Worm (Caenorhabditis elegans): Measurements from ENCODE around the gene iff-1.

Gene iff-1

DNA sequence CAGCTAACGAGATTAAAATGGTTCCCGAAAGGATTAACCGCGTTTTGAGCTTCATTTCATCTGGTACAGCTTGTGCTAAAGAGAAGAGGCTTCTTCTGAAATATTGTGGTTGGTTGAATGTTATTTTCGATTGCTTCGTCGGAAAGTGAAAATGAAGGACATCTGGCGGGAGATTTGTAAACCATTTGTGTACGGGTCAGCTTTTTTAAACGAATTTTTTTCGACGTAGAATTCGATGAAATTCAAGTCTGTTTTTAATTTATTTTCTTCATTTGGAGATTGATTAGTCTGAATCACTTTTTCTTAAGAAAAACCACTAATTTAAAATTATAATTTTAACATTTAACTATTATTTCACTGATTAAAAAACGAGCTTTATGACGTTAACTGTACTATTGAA, 33.3 kb upstream of the iff-1 start, which contains the start of gene sqv-3:
TSS of gene sqv-3 (minus strand) at position 101 of the 400 bp plus-strand sequence.
- TF ChIP-seq lsy-12 (tag; optimal IDR thresholded peaks at IDR 0.05) (no peak), mdl-1 (tag; optimal IDR thresholded peaks at IDR 0.05) (no peak), ama-1 (optimal IDR thresholded peaks at IDR 0.05) (no peak), nhr-25 (tag; optimal IDR thresholded peaks at IDR 0.05) (no peak), ceh-28 (tag; optimal IDR thresholded peaks at IDR 0.05) (no peak), nhr-12 (tag; optimal IDR thresholded peaks at IDR 0.05) (no peak), nhr-23 (tag; optimal IDR thresholded peaks at IDR 0.05) (no peak), aly-2 (tag; optimal IDR thresholded peaks at IDR 0.05) (no peak), snpc-4 (tag; optimal IDR thresholded peaks at IDR 0.05) (no peak), jun-1 (tag; optimal IDR thresholded peaks at IDR 0.05) (no peak), unc-62 (GFP tag; optimal IDR thresholded peaks at IDR 0.05) (no peak), zag-1 (tag; optimal IDR thresholded peaks at IDR 0.05) (no peak), tbx-2 (tag; optimal IDR thresholded peaks at IDR 0.05) (no peak)

DNA sequence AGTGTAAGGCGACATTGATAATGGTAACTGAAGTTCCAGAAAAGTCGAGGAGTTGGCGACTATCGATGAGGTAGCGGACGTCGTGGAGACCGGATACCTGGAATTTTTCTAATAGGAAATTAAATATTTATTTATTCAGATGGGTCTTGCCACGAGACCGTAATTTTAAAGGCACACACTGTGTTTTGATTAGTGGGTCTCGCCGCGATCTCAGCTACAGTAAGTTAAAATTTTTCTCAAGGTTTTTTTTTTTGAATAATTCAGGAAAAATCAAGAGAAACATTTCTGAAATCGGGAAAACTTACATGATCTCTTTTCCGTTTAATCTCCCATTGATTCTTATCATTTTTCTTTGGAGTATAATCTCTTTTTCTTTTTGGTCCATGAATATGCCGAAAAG, 32.1 kb upstream of the iff-1 start:
- no peak for TF ChIP-seq fos-1 (tag; optimal IDR thresholded peaks at IDR 0.05)
- TF ChIP-seq daf-12 (tag; optimal IDR thresholded peaks at IDR 0.05): no peak
- TF ChIP-seq ceh-16 (tag; optimal IDR thresholded peaks at IDR 0.05): no peak
- no peak for TF ChIP-seq unc-62 (GFP tag; optimal IDR thresholded peaks at IDR 0.05)
- TF ChIP-seq nfya-1 (tag; optimal IDR thresholded peaks at IDR 0.05; ENCODE audit: insufficient read depth): no peak
- no peak for TF ChIP-seq fkh-10 (GFP tag; optimal IDR thresholded peaks at IDR 0.05)
- no peak for TF ChIP-seq nhr-23 (tag; optimal IDR thresholded peaks at IDR 0.05)
- TF ChIP-seq nhr-28 (tag; optimal IDR thresholded peaks at IDR 0.05): no peak
- no peak for TF ChIP-seq aly-2 (tag; optimal IDR thresholded peaks at IDR 0.05)
- TF ChIP-seq elt-2 (tag; optimal IDR thresholded peaks at IDR 0.05): no peak
- no peak for TF ChIP-seq elt-3 (tag; optimal IDR thresholded peaks at IDR 0.05)

DNA sequence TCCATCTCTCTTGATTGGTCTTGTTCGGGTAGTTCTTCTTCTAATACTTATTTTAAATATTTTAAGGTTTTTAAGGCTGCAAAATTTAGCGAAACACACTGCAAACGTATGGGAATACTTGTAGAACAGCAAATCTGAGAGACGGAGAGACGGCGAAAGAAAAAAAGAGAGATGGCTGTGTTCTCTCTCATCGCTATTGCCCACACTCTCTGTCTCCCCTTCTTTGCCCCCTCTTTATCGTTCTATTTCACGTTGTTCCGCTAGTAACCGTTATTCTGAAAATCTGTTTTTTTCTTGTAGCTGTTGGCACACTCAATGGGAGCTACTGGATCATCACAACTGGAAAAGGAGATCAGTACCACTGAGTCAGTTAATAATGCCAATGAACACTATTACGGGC, 29.3 kb upstream of the iff-1 start, which contains the start of gene usp-46:
TSS of gene usp-46 (plus strand) at position 301 of the 400 bp plus-strand sequence.
- TF ChIP-seq hmg-11 (tag; optimal IDR thresholded peaks at IDR 0.05): peak; percentile 43
- peak; percentile 10 for TF ChIP-seq lin-39 (tag; optimal IDR thresholded peaks at IDR 0.05)
- peak; percentile 20 for TF ChIP-seq elt-2 (tag; optimal IDR thresholded peaks at IDR 0.05)
- TF ChIP-seq ztf-4 (tag; optimal IDR thresholded peaks at IDR 0.05): no peak
- TF ChIP-seq nfya-1 (tag; optimal IDR thresholded peaks at IDR 0.05; ENCODE audit: insufficient read depth): peak; percentile 29

DNA sequence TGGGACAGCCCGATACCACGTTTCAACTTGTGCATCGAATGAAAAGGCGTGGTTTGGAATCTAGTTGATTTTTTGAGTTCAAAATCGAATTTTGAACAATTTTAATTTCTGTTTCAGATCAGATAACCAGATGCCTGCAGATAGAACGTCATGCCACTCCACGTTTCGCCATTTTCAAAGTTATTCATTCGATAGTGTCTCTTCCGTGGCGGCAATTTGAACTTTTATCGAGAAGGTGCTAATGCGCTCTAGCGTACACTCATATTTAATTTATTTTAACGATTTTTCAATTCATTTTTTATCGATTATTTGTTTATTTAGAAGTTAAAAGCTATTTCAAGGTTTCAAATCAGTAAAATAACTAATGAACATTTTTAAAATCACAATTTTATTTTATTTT, 28.9 kb upstream of the iff-1 start:
- TF ChIP-seq snpc-4 (tag; optimal IDR thresholded peaks at IDR 0.05) (no peak), lin-15B (tag; optimal IDR thresholded peaks at IDR 0.05) (peak; percentile 18), ceh-9 (tag; optimal IDR thresholded peaks at IDR 0.05) (no peak)

DNA sequence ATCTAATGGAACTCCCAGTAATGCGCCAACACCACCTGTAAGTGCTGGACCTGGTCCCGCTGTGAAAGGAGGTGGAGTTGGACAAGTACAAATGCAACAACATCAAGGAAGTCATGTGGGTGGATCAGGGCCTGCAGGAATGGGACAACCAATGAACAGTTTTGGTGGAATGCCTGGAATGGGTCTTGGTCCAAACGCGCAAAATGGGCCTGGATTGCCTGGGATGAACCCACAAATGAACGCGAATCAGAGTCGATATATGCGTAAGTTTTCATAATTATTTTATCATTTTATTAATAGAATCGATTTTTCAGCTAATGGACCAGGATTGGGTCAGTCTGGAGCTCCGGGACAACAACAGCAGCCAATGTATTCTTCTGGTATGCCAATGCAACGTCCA, 25.4 kb upstream of the iff-1 start:
- no peak for TF ChIP-seq snpc-4 (tag; optimal IDR thresholded peaks at IDR 0.05)
- TF ChIP-seq hmg-11 (tag; optimal IDR thresholded peaks at IDR 0.05): no peak
- TF ChIP-seq lsy-12 (tag; optimal IDR thresholded peaks at IDR 0.05): no peak
- no peak for TF ChIP-seq ztf-4 (tag; optimal IDR thresholded peaks at IDR 0.05)
- no peak for TF ChIP-seq jun-1 (tag; optimal IDR thresholded peaks at IDR 0.05)
- no peak for TF ChIP-seq tbx-2 (tag; optimal IDR thresholded peaks at IDR 0.05)
- TF ChIP-seq zag-1 (tag; optimal IDR thresholded peaks at IDR 0.05): no peak
- TF ChIP-seq R02D3.7 (tag; optimal IDR thresholded peaks at IDR 0.05): no peak

DNA sequence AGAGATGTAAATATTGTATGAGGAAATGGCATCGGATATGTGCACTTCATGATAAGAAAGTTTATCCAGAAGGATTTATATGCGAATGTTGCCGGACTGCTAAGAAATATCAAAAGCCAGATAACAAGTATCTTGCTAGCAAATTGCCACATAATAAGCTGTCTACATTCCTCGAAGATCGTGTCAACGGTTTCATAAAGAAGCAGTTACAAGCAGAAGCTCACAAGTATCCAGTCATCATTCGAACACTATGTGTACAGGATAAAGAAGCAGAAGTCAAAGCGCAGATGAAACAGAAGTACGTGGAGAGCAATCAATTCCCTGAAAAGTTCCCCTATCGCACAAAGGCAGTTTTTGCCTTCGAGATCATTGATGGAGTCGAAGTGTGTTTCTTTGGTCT, 23.6 kb upstream of the iff-1 start:
- TF ChIP-seq nhr-11 (tag; optimal IDR thresholded peaks at IDR 0.05): no peak
- TF ChIP-seq hmg-11 (tag; optimal IDR thresholded peaks at IDR 0.05): no peak
- no peak for TF ChIP-seq nhr-77 (tag; optimal IDR thresholded peaks at IDR 0.05)
- TF ChIP-seq unc-39 (tag; optimal IDR thresholded peaks at IDR 0.05): no peak
- TF ChIP-seq mdl-1 (tag; optimal IDR thresholded peaks at IDR 0.05): no peak
- TF ChIP-seq nhr-76 (tag; optimal IDR thresholded peaks at IDR 0.05): no peak
- no peak for TF ChIP-seq lsy-12 (tag; optimal IDR thresholded peaks at IDR 0.05)
- TF ChIP-seq skn-1 (tag; optimal IDR thresholded peaks at IDR 0.05): no peak
- no peak for TF ChIP-seq ztf-4 (tag; optimal IDR thresholded peaks at IDR 0.05)
- no peak for TF ChIP-seq ceh-82 (tag; optimal IDR thresholded peaks at IDR 0.05)
- no peak for TF ChIP-seq nhr-12 (tag; optimal IDR thresholded peaks at IDR 0.05)
- no peak for TF ChIP-seq mml-1 (tag; optimal IDR thresholded peaks at IDR 0.05)
- TF ChIP-seq tbx-2 (tag; optimal IDR thresholded peaks at IDR 0.05): no peak
- no peak for TF ChIP-seq ZK546.5 (tag; optimal IDR thresholded peaks at IDR 0.05)
- TF ChIP-seq ceh-28 (tag; optimal IDR thresholded peaks at IDR 0.05): no peak
- TF ChIP-seq nhr-28 (tag; optimal IDR thresholded peaks at IDR 0.05): no peak
- TF ChIP-seq jun-1 (tag; optimal IDR thresholded peaks at IDR 0.05): no peak

Data from whole organism, L3 larva.